Worm (Caenorhabditis elegans) whole organism, young adult: Measurements from ENCODE around the gene srg-21.
"Not testable (repeated sequence)": the region's sequence is repeated elsewhere in the genome, so short reads cannot be mapped to it uniquely, and the experiment has no call there.

Experiments used
- B0261.1 ChIP-seq: sonication (generic microtip); optimal IDR thresholded peaks from 2 replicates; lab custom pipeline; 2016; ENCODE audit warnings: mild to moderate bottlenecking, missing genetic modification characterization, moderate library complexity, missing compliant biosample characterization
- B0336.3 ChIP-seq: fragments of 200-800 bp; sonication (Bioruptor generic); IDR thresholded peaks from 2 replicates; pipeline ENCODE4 v1.3.6; 2022; ENCODE audit warnings: missing genetic modification characterization, missing compliant biosample characterization
- F39B2.1 ChIP-seq: fragments of 200-800 bp; sonication (Bioruptor generic); IDR thresholded peaks from 2 replicates; pipeline ENCODE4 v1.3.6; 2022; ENCODE audit warnings: missing genetic modification reagents, missing genetic modification characterization, missing compliant biosample characterization
- F52B5.7 ChIP-seq: sonication (generic microtip); optimal IDR thresholded peaks from 2 replicates; lab custom pipeline; 2016; ENCODE audit warnings: mild to moderate bottlenecking, missing genetic modification characterization, missing compliant biosample characterization
- F55B11.4 ChIP-seq: sonication (generic microtip); optimal IDR thresholded peaks from 2 replicates; lab custom pipeline; 2016; ENCODE audit warnings: missing compliant biosample characterization, missing genetic modification characterization, borderline replicate concordance; ENCODE audit not compliant: insufficient read depth
- F57A8.1 ChIP-seq: fragments of 200-800 bp; sonication (Bioruptor generic); optimal IDR thresholded peaks from 2 replicates; lab custom pipeline; 2018; ENCODE audit warnings: mild to moderate bottlenecking, missing genetic modification characterization, moderate library complexity, missing compliant biosample characterization
- K11D2.4 ChIP-seq: fragments of 200-800 bp; sonication (Bioruptor generic); IDR thresholded peaks from 2 replicates; pipeline ENCODE4 v1.3.6; 2022; ENCODE audit warnings: missing genetic modification reagents, missing genetic modification characterization, missing compliant biosample characterization
- T26A5.8 ChIP-seq: sonication (generic microtip); optimal IDR thresholded peaks from 2 replicates; lab custom pipeline; 2016; ENCODE audit warnings: missing genetic modification characterization, missing compliant biosample characterization
- Y53F4B.3 ChIP-seq: fragments of 200-800 bp; sonication (Bioruptor generic); IDR thresholded peaks from 2 replicates; pipeline ENCODE4 v1.3.6; 2022; ENCODE audit warnings: missing genetic modification reagents, missing genetic modification characterization, missing compliant biosample characterization
- Y53G8AR.9 ChIP-seq: fragments of 200-800 bp; sonication (Bioruptor generic); conservative IDR thresholded peaks from 2 replicates; pipeline ENCODE4 v1.3.6; 2022; ENCODE audit warnings: missing genetic modification reagents, missing genetic modification characterization, missing compliant biosample characterization
- Y56A3A.18 ChIP-seq: fragments of 200-800 bp; sonication (Bioruptor generic); IDR thresholded peaks from 2 replicates; pipeline ENCODE4 v1.3.6; 2022; ENCODE audit warnings: missing genetic modification reagents, missing genetic modification characterization, missing compliant biosample characterization
- ZK185.1 ChIP-seq: sonication (generic microtip); optimal IDR thresholded peaks from 2 replicates; lab custom pipeline; 2016; ENCODE audit warnings: mild to moderate bottlenecking, missing genetic modification characterization, missing compliant biosample characterization; ENCODE audit not compliant: poor library complexity, severe bottlenecking
- akir-1 ChIP-seq: fragments of 200-800 bp; sonication (Bioruptor generic); optimal IDR thresholded peaks from 2 replicates; lab custom pipeline; 2018; ENCODE audit warnings: mild to moderate bottlenecking, missing genetic modification characterization, moderate library complexity, missing compliant biosample characterization
- atf-7 ChIP-seq: sonication (generic microtip); optimal IDR thresholded peaks from 2 replicates; lab custom pipeline; 2017; ENCODE audit warnings: mild to moderate bottlenecking, missing genetic modification characterization, missing compliant biosample characterization
- attf-5 ChIP-seq: fragments of 200-800 bp; sonication (Bioruptor generic); optimal IDR thresholded peaks from 2 replicates; lab custom pipeline; 2018; ENCODE audit warnings: mild to moderate bottlenecking, missing genetic modification characterization, missing compliant biosample characterization
- cebp-1 ChIP-seq, 2 experiments: fragments of 200-800 bp in 1 of 2; sonication (Bioruptor generic) in 1 of 2; sonication (generic microtip) in 1 of 2; IDR thresholded peaks in 1 of 2; optimal IDR thresholded peaks in 1 of 2; 2 replicates each; pipeline versions ENCODE4 v1.3.6 to Lab custom; 2017 to 2022; ENCODE audit warnings: missing compliant biosample characterization in 2 of 2, missing genetic modification characterization in 2 of 2, mild to moderate bottlenecking in 1 of 2, missing genetic modification reagents in 1 of 2, moderate library complexity in 1 of 2
- ceh-27 ChIP-seq: fragments of 200-800 bp; sonication (Bioruptor generic); optimal IDR thresholded peaks from 2 replicates; lab custom pipeline; 2018; ENCODE audit warnings: mild to moderate bottlenecking, missing genetic modification characterization, moderate library complexity, missing compliant biosample characterization
- ceh-91 ChIP-seq: fragments of 200-800 bp; sonication (Bioruptor generic); IDR thresholded peaks from 2 replicates; pipeline ENCODE4 v1.3.6; 2022; ENCODE audit warnings: missing genetic modification reagents, missing genetic modification characterization, missing compliant biosample characterization
- dpl-1 ChIP-seq: fragments of 150-350 bp; optimal IDR thresholded peaks from 2 replicates; lab custom pipeline; 2014; ENCODE audit warnings: missing biosample characterization, missing genetic modification reagents, missing genetic modification characterization
- efl-1 ChIP-seq: fragments of 150-350 bp; optimal IDR thresholded peaks from 2 replicates; lab custom pipeline; 2014; ENCODE audit warnings: missing biosample characterization, missing genetic modification reagents, missing genetic modification characterization
- ekl-4 ChIP-seq: fragments of 200-800 bp; sonication (Bioruptor generic); IDR thresholded peaks from 2 replicates; pipeline ENCODE4 v1.3.6; 2022; ENCODE audit warnings: missing genetic modification reagents, missing genetic modification characterization, missing compliant biosample characterization
- ets-4 ChIP-seq: fragments of 200-800 bp; sonication (Bioruptor generic); optimal IDR thresholded peaks from 2 replicates; lab custom pipeline; 2018; ENCODE audit warnings: mild to moderate bottlenecking, missing genetic modification characterization, missing compliant biosample characterization
- hlh-26 ChIP-seq: fragments of 200-800 bp; sonication (Bioruptor generic); conservative IDR thresholded peaks from 2 replicates; pipeline ENCODE4 v1.3.6; 2022; ENCODE audit warnings: missing genetic modification reagents, missing genetic modification characterization, missing compliant biosample characterization
- hmg-1.2 ChIP-seq: fragments of 200-800 bp; sonication (Bioruptor generic); IDR thresholded peaks from 2 replicates; pipeline ENCODE4 v1.3.6; 2022; ENCODE audit warnings: missing genetic modification reagents, missing genetic modification characterization, missing compliant biosample characterization
- lin-54 ChIP-seq: fragments of 200-800 bp; sonication (Bioruptor generic); optimal IDR thresholded peaks from 2 replicates; lab custom pipeline; 2018; ENCODE audit warnings: mild to moderate bottlenecking, missing genetic modification characterization, missing compliant biosample characterization
- madf-3 ChIP-seq: fragments of 200-800 bp; sonication (Bioruptor generic); IDR thresholded peaks from 2 replicates; pipeline ENCODE4 v1.3.6; 2022; ENCODE audit warnings: missing genetic modification reagents, missing genetic modification characterization, missing compliant biosample characterization
- mel-28 ChIP-seq: sonication (generic microtip); optimal IDR thresholded peaks from 2 replicates; lab custom pipeline; 2016; ENCODE audit warnings: borderline replicate concordance, mild to moderate bottlenecking, missing genetic modification characterization, missing compliant biosample characterization
- mes-4 ChIP-seq: sonication (generic microtip); optimal IDR thresholded peaks from 2 replicates; lab custom pipeline; 2016; ENCODE audit warnings: missing genotype, missing genetic modification characterization, missing compliant biosample characterization
- mxl-1 ChIP-seq: sonication (generic microtip); optimal IDR thresholded peaks from 2 replicates; lab custom pipeline; 2016; ENCODE audit warnings: missing genetic modification characterization, missing compliant biosample characterization
- nhr-179 ChIP-seq: sonication (generic microtip); optimal IDR thresholded peaks from 2 replicates; lab custom pipeline; 2016; ENCODE audit warnings: mild to moderate bottlenecking, missing genetic modification characterization, missing compliant biosample characterization
- nhr-27 ChIP-seq: fragments of 200-800 bp; sonication (Bioruptor generic); optimal IDR thresholded peaks from 2 replicates; lab custom pipeline; 2018; ENCODE audit warnings: mild to moderate bottlenecking, missing genetic modification characterization, moderate library complexity, missing compliant biosample characterization
- nhr-90 ChIP-seq: sonication (generic microtip); optimal IDR thresholded peaks from 2 replicates; lab custom pipeline; 2016; ENCODE audit warnings: missing genotype, mild to moderate bottlenecking, missing genetic modification characterization, missing compliant biosample characterization
- rcor-1 ChIP-seq: fragments of 200-800 bp; sonication (Bioruptor generic); IDR thresholded peaks from 2 replicates; pipeline ENCODE4 v1.3.6; 2022; ENCODE audit warnings: missing genetic modification reagents, missing genetic modification characterization, missing compliant biosample characterization
- snpc-1.1 ChIP-seq: sonication (generic microtip); optimal IDR thresholded peaks from 2 replicates; lab custom pipeline; 2017; ENCODE audit warnings: missing genetic modification characterization, mild to moderate bottlenecking, missing compliant biosample characterization, antibody characterized with exemption, moderate library complexity, missing genotype, missing genetic modification reagents; ENCODE audit not compliant: insufficient read depth
- sptf-2 ChIP-seq: fragments of 200-800 bp; sonication (Bioruptor generic); optimal IDR thresholded peaks from 2 replicates; lab custom pipeline; 2018; ENCODE audit warnings: mild to moderate bottlenecking, missing genetic modification characterization, missing compliant biosample characterization
- tbx-9 ChIP-seq: sonication (generic microtip); optimal IDR thresholded peaks from 2 replicates; lab custom pipeline; 2016; ENCODE audit warnings: borderline replicate concordance, missing genetic modification characterization, inconsistent platforms, missing compliant biosample characterization
- unc-130 ChIP-seq: sonication (generic microtip); optimal IDR thresholded peaks from 2 replicates; lab custom pipeline; 2016; ENCODE audit warnings: missing genetic modification reagents, missing genetic modification characterization, missing compliant biosample characterization
- ztf-28 ChIP-seq: fragments of 200-800 bp; sonication (Bioruptor generic); IDR thresholded peaks from 2 replicates; pipeline ENCODE4 v1.3.6; 2022; ENCODE audit warnings: missing genetic modification reagents, missing genetic modification characterization, missing compliant biosample characterization
- ztf-3 ChIP-seq: fragments of 200-800 bp; sonication (Bioruptor generic); optimal IDR thresholded peaks from 2 replicates; lab custom pipeline; 2018; ENCODE audit warnings: mild to moderate bottlenecking, missing genetic modification characterization, missing compliant biosample characterization

The srg-21 gene

DNA sequence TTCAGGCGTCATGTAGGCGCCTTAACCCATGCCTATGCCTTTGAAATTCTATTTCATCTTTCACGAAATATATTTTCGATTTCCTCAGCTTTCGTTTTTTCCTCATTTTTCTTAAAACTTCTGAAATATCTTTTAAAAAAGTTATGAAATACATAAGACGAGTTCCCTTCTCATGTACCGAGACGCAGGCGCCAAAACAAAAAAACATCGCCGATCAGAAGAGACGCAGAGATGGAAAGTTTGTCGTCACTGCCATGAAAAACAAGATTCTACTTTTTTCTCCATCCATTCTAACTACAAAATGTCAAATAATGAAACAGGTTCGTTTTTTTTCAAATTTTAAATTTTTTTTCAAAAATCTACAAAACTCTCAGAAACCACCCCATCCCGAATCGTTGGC is 37.8 kb upstream of the srg-21 start, which contains the start of gene chil-24:
Gene chil-24, plus strand, starts transcription at position 156 of the 400 bp plus-strand sequence.
- TF ChIP-seq hmg-1.2 (GFP tag; lab: Robert Waterston, UW) (peak; percentile 96), K11D2.4 (GFP tag; lab: Robert Waterston, UW) (no peak), attf-5 (peak; percentile 35), T26A5.8 (tag; lab: Kevin White, UChicago) (no peak), F57A8.1 (no peak), cebp-1 (GFP tag; IDR thresholded peaks at IDR 0.05; lab: Robert Waterston, UW) (no peak), cebp-1 (tag; optimal IDR thresholded peaks at IDR 0.05; lab: Kevin White, UChicago) (peak; percentile 78)

DNA sequence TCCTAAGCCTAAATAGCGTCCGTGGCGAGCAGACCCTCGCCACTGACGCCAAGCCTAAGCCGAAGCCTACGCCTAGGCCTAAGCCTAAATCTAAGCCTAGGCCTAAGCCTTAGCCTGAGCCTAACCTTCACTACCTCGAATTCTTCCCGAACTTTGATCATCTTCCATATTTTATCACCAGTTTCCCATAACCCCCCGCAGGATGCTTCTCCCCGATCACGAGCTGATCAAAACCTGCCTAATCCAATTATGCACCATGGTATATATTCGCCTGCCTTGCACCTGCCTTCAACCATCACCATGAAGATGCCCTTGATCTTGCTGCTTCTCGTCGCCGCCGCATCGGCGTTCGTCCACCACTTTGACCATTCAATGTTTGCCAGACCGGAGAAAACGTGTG is 35.6 kb upstream of the srg-21 start, which contains the start of gene ins-31:
Gene ins-31, plus strand, starts transcription at position 301 of the 400 bp plus-strand sequence.
- not testable (repeated sequence) for TF ChIP-seq ZK185.1 (tag; lab: Kevin White, UChicago); hlh-26 (GFP tag; lab: Robert Waterston, UW); ztf-3 (GFP tag; lab: Kevin White, UChicago)

DNA sequence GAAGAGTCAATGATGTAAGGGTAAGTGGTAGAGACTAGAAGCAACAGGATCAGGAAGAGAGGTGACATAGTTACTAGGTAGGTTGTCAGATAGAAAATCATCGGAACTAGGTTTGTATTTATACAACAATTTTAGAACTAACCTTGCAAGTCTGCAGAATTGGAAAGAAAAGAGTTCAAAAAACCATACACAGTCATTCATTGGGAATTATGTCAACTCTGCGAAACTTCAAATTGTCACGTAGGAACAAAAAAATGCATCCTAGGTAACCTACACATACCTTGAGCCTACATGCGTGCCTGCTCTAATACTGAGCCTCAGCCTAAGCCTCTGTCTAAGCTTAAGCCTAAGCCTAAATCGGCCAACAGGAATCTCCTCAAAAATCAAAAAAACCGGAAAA is 35.2 kb upstream of the srg-21 start, which contains the start of gene ins-19:
Gene ins-19, minus strand, starts transcription at position 101 of the 400 bp plus-strand sequence.
- TF ChIP-seq ets-4 = no peak
- no peak for TF ChIP-seq snpc-1.1
- no peak for TF ChIP-seq lin-54
- TF ChIP-seq ztf-28 = no peak
- TF ChIP-seq F52B5.7 (tag; lab: Kevin White, UChicago) = no peak
- no peak for TF ChIP-seq atf-7 (tag; lab: Kevin White, UChicago)
- TF ChIP-seq B0261.1 (tag; lab: Kevin White, UChicago) = no peak
- TF ChIP-seq akir-1 (GFP tag; lab: Kevin White, UChicago) = no peak
- no peak for TF ChIP-seq ceh-27 (GFP tag; lab: Kevin White, UChicago)
- TF ChIP-seq mes-4 (tag; lab: Kevin White, UChicago) = no peak
- no peak for TF ChIP-seq Y53G8AR.9 (GFP tag; lab: Robert Waterston, UW)
- no peak for TF ChIP-seq B0336.3 (GFP tag; lab: Robert Waterston, UW)
- TF ChIP-seq Y56A3A.18 (GFP tag; lab: Robert Waterston, UW) = no peak
- TF ChIP-seq ekl-4 (GFP tag; lab: Robert Waterston, UW) = no peak
- no peak for TF ChIP-seq sptf-2 (GFP tag; lab: Kevin White, UChicago)
- no peak for TF ChIP-seq unc-130 (GFP tag; lab: Kevin White, UChicago)
- TF ChIP-seq F55B11.4 (tag; lab: Kevin White, UChicago) = no peak
- no peak for TF ChIP-seq dpl-1 (GFP tag; lab: Kevin White, UChicago)
- TF ChIP-seq attf-5 = no peak

DNA sequence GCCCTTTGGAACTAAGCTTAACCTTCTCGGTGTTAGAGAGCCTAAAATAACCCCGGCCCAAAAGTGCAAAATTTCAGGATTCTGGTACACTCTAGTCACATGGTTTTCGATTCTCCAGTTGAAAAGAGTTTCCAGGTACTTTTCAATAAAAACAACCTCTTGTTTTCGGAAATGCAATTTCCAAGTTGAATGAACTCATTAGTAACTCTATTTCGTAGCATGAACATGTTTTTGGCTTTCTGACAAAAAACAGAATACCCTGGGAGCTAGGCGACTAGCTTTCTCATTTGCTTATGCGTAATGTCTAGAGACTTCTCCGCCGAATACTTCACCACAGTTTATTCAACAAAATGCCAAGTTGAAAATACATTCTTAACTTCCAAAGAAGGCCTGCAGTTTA is 32.0 kb upstream of the srg-21 start, which contains the start of gene srh-71:
Gene srh-71, plus strand, starts transcription at position 301 of the 400 bp plus-strand sequence.
- TF ChIP-seq mel-28 (tag; lab: Kevin White, UChicago) (no peak), efl-1 (GFP tag; lab: Kevin White, UChicago) (no peak), hlh-26 (GFP tag; lab: Robert Waterston, UW) (no peak), rcor-1 (GFP tag; lab: Robert Waterston, UW) (no peak), ceh-91 (no peak), mxl-1 (tag; lab: Kevin White, UChicago) (no peak), F39B2.1 (GFP tag; lab: Robert Waterston, UW) (no peak), nhr-179 (no peak), madf-3 (GFP tag; lab: Robert Waterston, UW) (no peak), nhr-27 (tag; lab: Kevin White, UChicago) (no peak), hmg-1.2 (GFP tag; lab: Robert Waterston, UW) (no peak), tbx-9 (tag; lab: Kevin White, UChicago) (no peak), nhr-90 (tag; lab: Kevin White, UChicago) (no peak), Y53F4B.3 (no peak)
